Fruit fly (Drosophila melanogaster) whole organism, adult: ENCODE data around the gene CG14130.

Experiments
- CG11617 ChIP-seq: fragments of 200-800 bp; sonication (Bioruptor generic); optimal IDR thresholded peaks from 2 replicates; lab custom pipeline; 2017; ENCODE audit warnings: mild to moderate bottlenecking, missing biosample characterization, missing genetic modification reagents, missing genetic modification characterization
- CG12768 ChIP-seq: fragments of 200-800 bp; sonication (Bioruptor generic); optimal IDR thresholded peaks from 2 replicates; lab custom pipeline; 2017; ENCODE audit warnings: missing biosample characterization, missing genetic modification characterization, mild to moderate bottlenecking, moderate library complexity, missing genetic modification reagents
- CG14711 ChIP-seq: fragments of 200-800 bp; sonication (Bioruptor generic); optimal IDR thresholded peaks from 2 replicates; lab custom pipeline; 2018; ENCODE audit warnings: missing biosample characterization, mild to moderate bottlenecking, missing genetic modification characterization, moderate library complexity
- CG1620 ChIP-seq: fragments of 200-800 bp; sonication (Bioruptor generic); optimal IDR thresholded peaks from 2 replicates; lab custom pipeline; 2016; ENCODE audit warnings: missing biosample characterization, missing genetic modification characterization
- CG33017 ChIP-seq: fragments of 200-800 bp; sonication (Bioruptor generic); optimal IDR thresholded peaks from 2 replicates; lab custom pipeline; 2018; ENCODE audit warnings: missing biosample characterization, mild to moderate bottlenecking, missing genetic modification characterization, moderate library complexity
- CG5204 ChIP-seq: fragments of 200-800 bp; sonication (Bioruptor generic); optimal IDR thresholded peaks from 2 replicates; lab custom pipeline; 2016; ENCODE audit warnings: missing biosample characterization, missing genetic modification characterization
- CG7045 ChIP-seq: fragments of 200-800 bp; sonication (Bioruptor generic); optimal IDR thresholded peaks from 2 replicates; lab custom pipeline; 2017; ENCODE audit warnings: missing biosample characterization, mild to moderate bottlenecking, missing genetic modification characterization
- CG7101 ChIP-seq: fragments of 200-800 bp; sonication (Bioruptor generic); optimal IDR thresholded peaks from 2 replicates; lab custom pipeline; 2018; ENCODE audit warnings: missing biosample characterization, mild to moderate bottlenecking, missing genetic modification characterization, moderate library complexity
- Clk ChIP-seq: fragments of 200-800 bp; sonication (Bioruptor generic); optimal IDR thresholded peaks from 2 replicates; lab custom pipeline; 2017; ENCODE audit warnings: missing biosample characterization, missing genetic modification characterization
- Crg-1 ChIP-seq: fragments of 200-800 bp; sonication (Bioruptor generic); optimal IDR thresholded peaks from 2 replicates; lab custom pipeline; 2016; ENCODE audit warnings: missing biosample characterization, missing genetic modification characterization
- Hr96 ChIP-seq: fragments of 200-800 bp; sonication (Bioruptor generic); optimal IDR thresholded peaks from 2 replicates; lab custom pipeline; 2016; ENCODE audit warnings: missing biosample characterization, missing genetic modification characterization
- Mnt ChIP-seq: fragments of 200-800 bp; sonication (Bioruptor generic); optimal IDR thresholded peaks from 2 replicates; lab custom pipeline; 2016; ENCODE audit warnings: missing biosample characterization, mild to moderate bottlenecking, missing genetic modification characterization
- bab1 ChIP-seq: fragments of 200-800 bp; sonication (Bioruptor generic); optimal IDR thresholded peaks from 3 replicates; lab custom pipeline; 2019; ENCODE audit warnings: missing biosample characterization, mild to moderate bottlenecking, missing genetic modification characterization, moderate library complexity
- cic ChIP-seq: fragments of 200-800 bp; sonication (Bioruptor generic); optimal IDR thresholded peaks from 2 replicates; lab custom pipeline; 2017; ENCODE audit warnings: missing biosample characterization, mild to moderate bottlenecking, missing genetic modification characterization, moderate library complexity
- cnc ChIP-seq, 2 experiments: fragments of >200 bp; optimal IDR thresholded peaks; 2 replicates each; lab custom pipeline; 2017
- kay ChIP-seq: fragments of 200-800 bp; sonication (Bioruptor generic); peaks from one replicate; lab custom pipeline; 2016; ENCODE audit warnings: missing biosample characterization, missing genetic modification characterization, borderline replicate concordance
- ovo ChIP-seq: fragments of 200-800 bp; sonication (Bioruptor generic); optimal IDR thresholded peaks from 2 replicates; lab custom pipeline; 2016; ENCODE audit warnings: missing biosample characterization, missing genetic modification characterization
- pad ChIP-seq: fragments of 200-800 bp; sonication (Bioruptor generic); optimal IDR thresholded peaks from 3 replicates; lab custom pipeline; 2017; ENCODE audit warnings: missing biosample characterization, missing genetic modification characterization, mild to moderate bottlenecking, moderate library complexity, missing genetic modification reagents
- tj ChIP-seq: fragments of 200-800 bp; sonication (Bioruptor generic); optimal IDR thresholded peaks from 3 replicates; lab custom pipeline; 2017; ENCODE audit warnings: missing biosample characterization, mild to moderate bottlenecking, missing genetic modification characterization, moderate library complexity
- toe ChIP-seq: fragments of 200-800 bp; sonication (Bioruptor generic); optimal IDR thresholded peaks from 2 replicates; lab custom pipeline; 2016; ENCODE audit warnings: missing biosample characterization, missing genetic modification characterization

CG14130 gene

dm6 chr3L:11816641-11817040 is 1.4 kb downstream of the CG14130 start:
- TF ChIP-seq kay (peak; percentile 73), Clk (GFP tag; lab: Kevin White, UChicago) (no peak), CG1620 (GFP tag; lab: Kevin White, UChicago) (no peak), CG14711 (tag; lab: Kevin White, UChicago) (no peak), ovo (GFP tag; lab: Kevin White, UChicago) (no peak)

- TF ChIP-seq pad (GFP tag; lab: Kevin White, UChicago) (no peak), tj (GFP tag; lab: Kevin White, UChicago) (peak; percentile 99), Hr96 (GFP tag; lab: Kevin White, UChicago) (peak; percentile 30), Crg-1 (GFP tag; lab: Kevin White, UChicago) (no peak), cnc (optimal IDR thresholded peaks at IDR 0.05; lab: Kevin White, UChicago) (peak; percentile 65 to 92), CG7101 (tag; lab: Kevin White, UChicago) (peak; percentile 51), cic (peak; percentile 91), CG1620 (GFP tag; lab: Kevin White, UChicago) (peak; percentile 33), kay (peak; percentile 99), CG5204 (GFP tag; lab: Kevin White, UChicago) (no peak), Clk (GFP tag; lab: Kevin White, UChicago) (no peak), CG12768 (GFP tag; lab: Kevin White, UChicago) (peak; percentile 12), CG14711 (tag; lab: Kevin White, UChicago) (no peak), bab1 (GFP tag; lab: Kevin White, UChicago) (peak; percentile 64), Mnt (GFP tag; lab: Kevin White, UChicago) (peak; percentile 89), CG11617 (GFP tag; lab: Kevin White, UChicago) (peak; percentile 37), ovo (GFP tag; lab: Kevin White, UChicago) (peak; percentile 83), CG7045 (GFP tag; lab: Kevin White, UChicago) (peak; percentile 32), toe (GFP tag; lab: Kevin White, UChicago) (peak; percentile 24), CG33017 (tag; lab: Kevin White, UChicago) (peak; percentile 60)
Observed at dm6 chr3L:11819639-11820456, 4.6 kb downstream of the CG14130 start.

- TF ChIP-seq CG11617 (GFP tag; lab: Kevin White, UChicago) (no peak), tj (GFP tag; lab: Kevin White, UChicago) (no peak), CG12768 (GFP tag; lab: Kevin White, UChicago) (no peak), CG14711 (tag; lab: Kevin White, UChicago) (no peak)
Observed at dm6 chr3L:11821723-11822445, 6.6 kb downstream of the CG14130 start, which contains the start of the genes CG11597 and CG5946. TSS of gene CG11597 (minus strand) at chr3L:11822275. TSS of gene CG5946 (minus strand) at chr3L:11822275.

dm6 chr3L:11822446-11823334 is 7.4 kb downstream of the CG14130 start, which contains the start of gene RpL10Ab:
TSS of gene RpL10Ab (plus strand) at chr3L:11822851.
- TF ChIP-seq CG7101 (tag; lab: Kevin White, UChicago) (peak; percentile 72), CG1620 (GFP tag; lab: Kevin White, UChicago) (peak; percentile 77), CG12768 (GFP tag; lab: Kevin White, UChicago) (peak; percentile 38), Clk (GFP tag; lab: Kevin White, UChicago) (no peak), kay (peak; percentile 89), pad (GFP tag; lab: Kevin White, UChicago) (peak; percentile 49), Crg-1 (GFP tag; lab: Kevin White, UChicago) (no peak), toe (GFP tag; lab: Kevin White, UChicago) (peak; percentile 60), CG11617 (GFP tag; lab: Kevin White, UChicago) (peak; percentile 73), CG14711 (tag; lab: Kevin White, UChicago) (peak; percentile 40), bab1 (GFP tag; lab: Kevin White, UChicago) (peak; percentile 72), CG7045 (GFP tag; lab: Kevin White, UChicago) (peak; percentile 15), Hr96 (GFP tag; lab: Kevin White, UChicago) (peak; percentile 50), tj (GFP tag; lab: Kevin White, UChicago) (peak; percentile 26), Mnt (GFP tag; lab: Kevin White, UChicago) (peak; percentile 88), CG5204 (GFP tag; lab: Kevin White, UChicago) (peak; percentile 24), ovo (GFP tag; lab: Kevin White, UChicago) (peak; percentile 51), cic (no peak), CG33017 (tag; lab: Kevin White, UChicago) (peak; percentile 58), cnc (optimal IDR thresholded peaks at IDR 0.05; lab: Kevin White, UChicago) (no peak)
